Fruit fly (Drosophila melanogaster): Measurements from ENCODE around the gene CG5612.

DNA sequence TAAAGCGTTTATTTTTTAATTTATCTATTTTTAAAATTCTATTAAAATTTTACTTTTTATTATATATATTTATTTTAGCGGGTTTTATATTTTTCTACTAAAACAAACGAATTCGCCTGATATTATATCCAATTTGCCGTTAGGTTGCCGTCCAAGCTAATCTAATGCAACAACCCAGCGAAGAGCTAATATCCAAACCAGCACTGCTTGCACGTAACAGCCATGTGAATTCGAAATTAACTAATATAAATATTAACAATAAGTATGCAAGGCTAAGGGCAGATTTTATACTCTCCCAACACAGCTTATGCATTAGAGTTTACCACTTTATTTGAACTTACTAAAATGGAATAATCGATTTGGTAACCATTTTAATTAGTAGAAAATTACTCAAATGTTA is 25.9 kb upstream of the CG5612 start:
- TF ChIP-seq Gug (GFP tag; IDR thresholded peaks at IDR 0.05) (no peak), CG10669 (GFP tag; optimal IDR thresholded peaks at IDR 0.05) (no peak), Blimp-1 (GFP tag; optimal IDR thresholded peaks at IDR 0.05) (no peak), Hr39 (GFP tag; optimal IDR thresholded peaks at IDR 0.05) (no peak)
